Worm (Caenorhabditis elegans): ENCODE data around the gene R04F11.3.

DNA sequence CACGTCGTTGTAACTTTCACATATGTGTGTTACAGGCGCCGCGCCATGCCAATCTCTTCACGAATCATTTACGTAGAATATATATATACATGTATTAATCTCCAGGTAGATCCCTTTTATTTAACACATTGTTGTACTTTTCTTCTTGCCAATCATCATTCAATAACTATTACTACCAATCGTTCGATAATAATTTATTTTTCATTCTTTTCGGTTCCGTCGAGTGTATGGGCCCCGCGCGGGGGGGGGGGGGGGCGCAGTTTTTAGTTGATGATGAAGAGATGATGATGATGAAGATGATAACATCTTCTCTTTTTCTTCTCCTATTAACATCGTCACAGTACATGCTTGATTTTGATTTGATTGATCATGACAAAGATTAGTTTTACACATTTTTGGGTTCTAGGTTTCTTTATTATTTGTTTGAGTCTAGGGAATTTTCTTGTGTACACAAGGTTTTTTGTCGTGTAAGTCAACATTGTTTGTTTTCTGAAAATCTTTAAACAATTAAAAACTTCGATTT, 17.7 kb downstream of the R04F11.3 start:
- no peak for TF ChIP-seq him-1 (tag; optimal IDR thresholded peaks at IDR 0.05)
- TF ChIP-seq W03F9.2 (tag; optimal IDR thresholded peaks at IDR 0.05): no peak

Data from whole organism, L4/young adult.